Fruit fly (Drosophila melanogaster) whole organism, embryonic: Measurements from ENCODE around the gene CG43867.
A peak's percentile ranks its signal among the peaks of the same experiment; 100 is the strongest.

Experiments used
- Bteb2 ChIP-seq: fragments of 200-800 bp; sonication (Bioruptor generic); optimal IDR thresholded peaks from 2 replicates; lab custom pipeline; 2016; ENCODE audit warnings: missing biosample characterization, missing genetic modification characterization
- CG10209 ChIP-seq: fragments of 200-800 bp; sonication (Bioruptor generic); optimal IDR thresholded peaks from 3 replicates; lab custom pipeline; 2017; ENCODE audit warnings: missing biosample characterization, mild to moderate bottlenecking, missing genetic modification characterization, missing genetic modification reagents
- CG10431 ChIP-seq: fragments of 200-800 bp; sonication (Bioruptor generic); optimal IDR thresholded peaks from 3 replicates; lab custom pipeline; 2018; ENCODE audit warnings: missing biosample characterization, mild to moderate bottlenecking, missing genetic modification characterization
- CG10543 ChIP-seq: fragments of 200-800 bp; sonication (Bioruptor generic); optimal IDR thresholded peaks from 3 replicates; lab custom pipeline; 2017; ENCODE audit warnings: missing biosample characterization, mild to moderate bottlenecking, missing genetic modification characterization, moderate library complexity
- CG12219 ChIP-seq: fragments of 200-800 bp; sonication (Bioruptor generic); optimal IDR thresholded peaks from 3 replicates; lab custom pipeline; 2018; ENCODE audit warnings: missing biosample characterization, mild to moderate bottlenecking, missing genetic modification characterization
- CG13775 ChIP-seq: fragments of 200-800 bp; sonication (Bioruptor generic); optimal IDR thresholded peaks from 3 replicates; lab custom pipeline; 2017; ENCODE audit warnings: missing biosample characterization, mild to moderate bottlenecking, missing genetic modification characterization
- CG14965 ChIP-seq: fragments of 200-800 bp; sonication (Bioruptor generic); optimal IDR thresholded peaks from 2 replicates; lab custom pipeline; 2016; ENCODE audit warnings: missing biosample characterization, missing genetic modification characterization, borderline replicate concordance
- CG15011 ChIP-seq: fragments of 200-800 bp; sonication (Bioruptor generic); optimal IDR thresholded peaks from 3 replicates; lab custom pipeline; 2018; ENCODE audit warnings: missing biosample characterization, mild to moderate bottlenecking, missing genetic modification characterization
- CG16863 ChIP-seq: fragments of 200-800 bp; sonication (Bioruptor generic); optimal IDR thresholded peaks from 3 replicates; lab custom pipeline; 2016; ENCODE audit warnings: missing biosample characterization, missing genetic modification characterization
- CG2199 ChIP-seq: fragments of 200-800 bp; sonication (Bioruptor generic); IDR thresholded peaks from 3 replicates; pipeline ENCODE4 v1.3.6; 2022; ENCODE audit warnings: missing biosample characterization, missing genetic modification characterization
- CG30431 ChIP-seq: fragments of 200-800 bp; sonication (Bioruptor generic); optimal IDR thresholded peaks from 2 replicates; lab custom pipeline; 2017; ENCODE audit warnings: missing biosample characterization, missing genetic modification characterization
- CG31224 ChIP-seq: fragments of 200-800 bp; sonication (Bioruptor generic); IDR thresholded peaks from 2 replicates; pipeline ENCODE4 v1.3.6; 2022; ENCODE audit warnings: missing biosample characterization, missing genetic modification characterization
- CG32767 ChIP-seq: fragments of 200-800 bp; sonication (Bioruptor generic); IDR thresholded peaks from 2 replicates; pipeline ENCODE4 v1.3.6; 2022; ENCODE audit warnings: missing biosample characterization, missing genetic modification characterization
- CG3281 ChIP-seq: fragments of 200-800 bp; sonication (Bioruptor generic); optimal IDR thresholded peaks from 3 replicates; lab custom pipeline; 2017; ENCODE audit warnings: missing biosample characterization, mild to moderate bottlenecking, missing genetic modification characterization
- CG4820 ChIP-seq: fragments of 200-800 bp; sonication (Bioruptor generic); optimal IDR thresholded peaks from 3 replicates; lab custom pipeline; 2016; ENCODE audit warnings: missing biosample characterization, missing genetic modification characterization
- CG6683 ChIP-seq: fragments of 200-800 bp; sonication (Bioruptor generic); optimal IDR thresholded peaks from 2 replicates; lab custom pipeline; 2017; ENCODE audit warnings: missing biosample characterization, mild to moderate bottlenecking, missing genetic modification characterization, missing genetic modification reagents
- CG7357 ChIP-seq: fragments of 200-800 bp; sonication (Bioruptor generic); IDR thresholded peaks from 3 replicates; pipeline ENCODE4 v1.3.6; 2022; ENCODE audit warnings: missing biosample characterization, missing genetic modification characterization
- CG8478 ChIP-seq: fragments of >200 bp; optimal IDR thresholded peaks from 2 replicates; lab custom pipeline; 2018
- CG9817 ChIP-seq: fragments of 200-800 bp; sonication (Bioruptor generic); optimal IDR thresholded peaks from 2 replicates; lab custom pipeline; 2018; ENCODE audit warnings: missing biosample characterization, mild to moderate bottlenecking, missing genetic modification characterization, moderate library complexity
- CG9876 ChIP-seq: fragments of 200-800 bp; sonication (Bioruptor generic); optimal IDR thresholded peaks from 2 replicates; lab custom pipeline; 2016; ENCODE audit warnings: missing biosample characterization, missing genetic modification characterization
- Doc2 ChIP-seq: fragments of 200-800 bp; sonication (Bioruptor generic); IDR thresholded peaks from 2 replicates; pipeline ENCODE4 v1.3.6; 2022; ENCODE audit warnings: missing biosample characterization, missing genetic modification characterization
- ERR ChIP-seq: fragments of 200-800 bp; sonication (Bioruptor generic); optimal IDR thresholded peaks from 2 replicates; lab custom pipeline; 2016; ENCODE audit warnings: missing biosample characterization, missing genetic modification characterization
- Fer3 ChIP-seq: fragments of 200-800 bp; sonication (Bioruptor generic); optimal IDR thresholded peaks from 2 replicates; lab custom pipeline; 2018; ENCODE audit warnings: missing biosample characterization, mild to moderate bottlenecking, missing genetic modification characterization, moderate library complexity
- H15 ChIP-seq: fragments of 200-800 bp; sonication (Bioruptor generic); IDR thresholded peaks from 3 replicates; pipeline ENCODE4 v1.3.6; 2022; ENCODE audit warnings: missing biosample characterization, missing genetic modification characterization
- HLH54F ChIP-seq: fragments of 200-800 bp; sonication (Bioruptor generic); optimal IDR thresholded peaks from 3 replicates; lab custom pipeline; 2016; ENCODE audit warnings: missing biosample characterization, missing genetic modification characterization
- HmgD ChIP-seq: fragments of 200-800 bp; sonication (Bioruptor generic); optimal IDR thresholded peaks from 3 replicates; lab custom pipeline; 2016; ENCODE audit warnings: missing biosample characterization, missing genetic modification characterization
- Jarid2 ChIP-seq: fragments of 200-800 bp; sonication (Bioruptor generic); optimal IDR thresholded peaks from 3 replicates; lab custom pipeline; 2017; ENCODE audit warnings: mild to moderate bottlenecking, missing biosample characterization, missing genetic modification reagents, missing genetic modification characterization
- Mrtf ChIP-seq: fragments of 200-800 bp; sonication (Bioruptor generic); IDR thresholded peaks from 3 replicates; pipeline ENCODE4 v1.3.6; 2022; ENCODE audit warnings: missing biosample characterization, missing genetic modification characterization
- Nf-YA ChIP-seq: fragments of 200-800 bp; sonication (Bioruptor generic); IDR thresholded peaks from 2 replicates; pipeline ENCODE4 v1.3.6; 2022; ENCODE audit warnings: missing biosample characterization, missing genetic modification characterization
- Side ChIP-seq: fragments of 200-800 bp; sonication (Bioruptor generic); optimal IDR thresholded peaks from 2 replicates; lab custom pipeline; 2016; ENCODE audit warnings: missing biosample characterization, missing genetic modification characterization
- bbx ChIP-seq: fragments of 200-800 bp; sonication (Bioruptor generic); IDR thresholded peaks from 2 replicates; pipeline ENCODE4 v1.3.6; 2022; ENCODE audit warnings: missing biosample characterization, missing genetic modification characterization; ENCODE audit not compliant: partially characterized antibody
- bowl ChIP-seq: fragments of 200-800 bp; sonication (Bioruptor generic); IDR thresholded peaks from 2 replicates; pipeline ENCODE4 v1.3.6; 2022; ENCODE audit warnings: missing biosample characterization, missing genetic modification characterization
- btn ChIP-seq: fragments of 200-800 bp; sonication (Bioruptor generic); optimal IDR thresholded peaks from 2 replicates; lab custom pipeline; 2016; ENCODE audit warnings: missing biosample characterization, missing genetic modification characterization
- cg ChIP-seq: fragments of 200-800 bp; sonication (Bioruptor generic); optimal IDR thresholded peaks from 3 replicates; lab custom pipeline; 2019; ENCODE audit warnings: missing biosample characterization, mild to moderate bottlenecking, missing genetic modification characterization, moderate library complexity
- chm ChIP-seq: fragments of 200-800 bp; sonication (Bioruptor generic); IDR thresholded peaks from 2 replicates; pipeline ENCODE4 v1.3.6; 2022; ENCODE audit warnings: missing biosample characterization, missing genetic modification characterization
- crol ChIP-seq: fragments of 200-800 bp; sonication (Bioruptor generic); IDR thresholded peaks from 2 replicates; pipeline ENCODE4 v1.3.6; 2022; ENCODE audit warnings: missing biosample characterization, missing genetic modification characterization
- dmrt99B ChIP-seq: fragments of 200-800 bp; sonication (Bioruptor generic); optimal IDR thresholded peaks from 2 replicates; lab custom pipeline; 2018; ENCODE audit warnings: missing biosample characterization, mild to moderate bottlenecking, missing genetic modification characterization, moderate library complexity
- gce ChIP-seq: fragments of 200-800 bp; sonication (Bioruptor generic); IDR thresholded peaks from 3 replicates; pipeline ENCODE4 v1.3.6; 2022; ENCODE audit warnings: missing biosample characterization, missing genetic modification characterization
- gro ChIP-seq: fragments of 200-800 bp; sonication (Bioruptor generic); optimal IDR thresholded peaks from 2 replicates; lab custom pipeline; 2016; ENCODE audit warnings: missing biosample characterization, missing genetic modification characterization
- gsb-n ChIP-seq: fragments of 200-800 bp; sonication (Bioruptor generic); optimal IDR thresholded peaks from 3 replicates; lab custom pipeline; 2018; ENCODE audit warnings: missing biosample characterization, mild to moderate bottlenecking, missing genetic modification characterization
- hb ChIP-seq: fragments of 200-800 bp; sonication (Bioruptor generic); IDR thresholded peaks from 3 replicates; pipeline ENCODE4 v1.3.6; 2022; ENCODE audit warnings: missing biosample characterization, missing genetic modification characterization; ENCODE audit not compliant: partially characterized antibody
- lbe ChIP-seq: fragments of 200-800 bp; sonication (Bioruptor generic); optimal IDR thresholded peaks from 2 replicates; lab custom pipeline; 2016; ENCODE audit warnings: missing biosample characterization, mild to moderate bottlenecking, missing genetic modification characterization
- lov ChIP-seq, 2 experiments: fragments of 200-800 bp in 1 of 2; fragments of >200 bp in 1 of 2; sonication (Bioruptor generic) in 1 of 2; IDR thresholded peaks in 1 of 2; optimal IDR thresholded peaks in 1 of 2; 2 replicates in 1 of 2; 3 replicates in 1 of 2; pipeline versions ENCODE4 v1.3.6 to Lab custom; 2017 to 2022; ENCODE audit warnings: missing biosample characterization in 1 of 2, missing genetic modification characterization in 1 of 2
- nerfin-2 ChIP-seq: fragments of 200-800 bp; sonication (Bioruptor generic); IDR thresholded peaks from 2 replicates; pipeline ENCODE4 v1.3.6; 2022; ENCODE audit warnings: missing biosample characterization, missing genetic modification characterization; ENCODE audit not compliant: partially characterized antibody
- org-1 ChIP-seq: fragments of 200-800 bp; sonication (Bioruptor generic); optimal IDR thresholded peaks from 2 replicates; lab custom pipeline; 2017; ENCODE audit warnings: missing biosample characterization, missing genetic modification characterization
- otp ChIP-seq: fragments of 200-800 bp; sonication (Bioruptor generic); IDR thresholded peaks from 3 replicates; pipeline ENCODE4, ENCODE4 v1.3.6; 2022; ENCODE audit warnings: missing biosample characterization, missing genetic modification characterization
- pb ChIP-seq: fragments of 200-800 bp; sonication (Bioruptor generic); optimal IDR thresholded peaks from 3 replicates; lab custom pipeline; 2016; ENCODE audit warnings: missing biosample characterization, missing genetic modification characterization
- pzg ChIP-seq: fragments of 200-800 bp; sonication (Bioruptor generic); optimal IDR thresholded peaks from 3 replicates; lab custom pipeline; 2018; ENCODE audit warnings: missing biosample characterization, mild to moderate bottlenecking, missing genetic modification characterization, moderate library complexity
- ranshi ChIP-seq: fragments of 200-800 bp; sonication (Bioruptor generic); IDR thresholded peaks from 2 replicates; pipeline ENCODE4 v1.3.6; 2022; ENCODE audit warnings: missing biosample characterization, missing genetic modification characterization
- salm ChIP-seq: fragments of 200-800 bp; sonication (Bioruptor generic); optimal IDR thresholded peaks from 2 replicates; lab custom pipeline; 2018; ENCODE audit warnings: missing biosample characterization, mild to moderate bottlenecking, missing genetic modification characterization
- sim ChIP-seq: fragments of 200-800 bp; sonication (Bioruptor generic); IDR thresholded peaks from 2 replicates; pipeline ENCODE4 v1.3.6; 2022; ENCODE audit warnings: missing biosample characterization, missing genetic modification characterization

Gene CG43867

DNA sequence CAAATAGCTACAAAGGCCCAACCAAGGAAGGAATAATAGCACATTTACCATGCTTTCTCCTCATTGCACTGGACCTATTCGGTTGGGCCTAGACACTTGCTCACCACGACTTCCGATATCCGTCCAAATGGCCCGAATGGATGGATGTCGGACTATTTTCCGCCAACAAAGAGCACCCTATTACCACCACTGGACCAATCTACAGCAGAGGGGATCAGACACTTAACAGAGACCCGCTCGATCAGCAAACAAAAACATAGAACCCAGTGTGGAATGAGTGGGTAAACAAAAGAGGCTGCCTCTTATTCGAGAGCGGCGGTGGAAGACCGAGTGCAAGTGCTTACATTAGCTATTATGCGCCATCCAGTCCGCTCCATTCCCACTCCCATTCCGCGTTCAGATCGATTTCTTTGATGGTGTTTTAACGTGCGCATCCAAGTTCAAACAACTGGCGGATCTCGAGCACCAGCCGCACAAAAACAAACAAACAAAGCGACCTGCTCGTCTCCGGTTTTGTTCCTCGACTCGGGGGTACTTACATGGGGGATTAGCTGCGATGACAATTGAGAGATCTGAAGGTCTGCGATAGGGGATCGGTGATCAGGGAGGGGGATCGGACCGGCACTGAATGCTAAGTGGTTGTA is 159.2 kb downstream of the CG43867 start (continued):
- TF ChIP-seq CG32767 (GFP tag; lab: Robert Waterston, UW) = no peak
- TF ChIP-seq HmgD (GFP tag; lab: Kevin White, UChicago) = no peak
- no peak for TF ChIP-seq CG15011 (GFP tag; lab: Kevin White, UChicago)
- no peak for TF ChIP-seq CG6683 (GFP tag; lab: Kevin White, UChicago)
- TF ChIP-seq CG13775 (GFP tag; lab: Kevin White, UChicago) = no peak
- no peak for TF ChIP-seq gro (GFP tag; lab: Kevin White, UChicago)
- no peak for TF ChIP-seq bowl (GFP tag; lab: Robert Waterston, UW)
- no peak for TF ChIP-seq ranshi (GFP tag; lab: Robert Waterston, UW)
- TF ChIP-seq CG31224 (GFP tag; lab: Robert Waterston, UW) = no peak
- no peak for TF ChIP-seq dmrt99B (tag; lab: Kevin White, UChicago)
- no peak for TF ChIP-seq CG4820 (GFP tag; lab: Kevin White, UChicago)
- no peak for TF ChIP-seq btn (GFP tag; lab: Kevin White, UChicago)
- no peak for TF ChIP-seq sim (GFP tag; lab: Robert Waterston, UW)
- peak; percentile 42 for TF ChIP-seq CG10543 (GFP tag; lab: Kevin White, UChicago)
- no peak for TF ChIP-seq Side (GFP tag; lab: Kevin White, UChicago)
- TF ChIP-seq bbx = no peak
- TF ChIP-seq ERR = no peak
- 0 out of 3 replicates have a peak, but pooled peaks have one; percentile 28 for TF ChIP-seq otp (GFP tag; lab: Robert Waterston, UW)
- TF ChIP-seq CG8478 (lab: Kevin White, UChicago) = no peak
- peak; percentile 52; the same call in 1 of the 2 replicates for TF ChIP-seq crol (GFP tag; lab: Robert Waterston, UW)
- no peak for TF ChIP-seq salm (tag; lab: Kevin White, UChicago)
- no peak for TF ChIP-seq gce (GFP tag; lab: Robert Waterston, UW)
- TF ChIP-seq pb (GFP tag; lab: Kevin White, UChicago) = no peak
- no peak for TF ChIP-seq CG30431
- TF ChIP-seq CG10209 = no peak
- TF ChIP-seq nerfin-2 (GFP tag; lab: Robert Waterston, UW) = no peak
- no peak for TF ChIP-seq Bteb2 (GFP tag; lab: Kevin White, UChicago)
- TF ChIP-seq Nf-YA (GFP tag; lab: Robert Waterston, UW) = no peak
- no peak for TF ChIP-seq cg
- TF ChIP-seq CG9876 = no peak
- no peak for TF ChIP-seq CG14965 (GFP tag; lab: Kevin White, UChicago)
- no peak for TF ChIP-seq HLH54F (GFP tag; lab: Kevin White, UChicago)
- TF ChIP-seq pzg (GFP tag; lab: Kevin White, UChicago) = no peak
- TF ChIP-seq chm (GFP tag; lab: Robert Waterston, UW) = no peak
- no peak for TF ChIP-seq CG16863 (GFP tag; lab: Kevin White, UChicago)
- peak; percentile 48 for TF ChIP-seq gsb-n (tag; lab: Kevin White, UChicago)
- TF ChIP-seq CG10431 (GFP tag; lab: Kevin White, UChicago) = peak; percentile 81
- TF ChIP-seq CG9817 (tag; lab: Kevin White, UChicago) = no peak
- no peak for TF ChIP-seq Doc2 (GFP tag; lab: Robert Waterston, UW)
- TF ChIP-seq Fer3 (tag; lab: Kevin White, UChicago) = no peak
- peak; percentile 12 for TF ChIP-seq org-1 (GFP tag; lab: Kevin White, UChicago)
- no peak for TF ChIP-seq Mrtf (GFP tag; lab: Robert Waterston, UW)
- TF ChIP-seq H15 (GFP tag; lab: Robert Waterston, UW) = no peak
- no peak for TF ChIP-seq CG7357
- TF ChIP-seq lov (optimal IDR thresholded peaks at IDR 0.05; lab: Kevin White, UChicago) = no peak
- TF ChIP-seq lov (GFP tag; IDR thresholded peaks at IDR 0.05; lab: Robert Waterston, UW) = no peak
- no peak for TF ChIP-seq hb (GFP tag; lab: Robert Waterston, UW)
- TF ChIP-seq Jarid2 (GFP tag; lab: Kevin White, UChicago) = no peak
- no peak for TF ChIP-seq CG12219 (GFP tag; lab: Kevin White, UChicago)
- TF ChIP-seq lbe (GFP tag; lab: Kevin White, UChicago) = no peak
- no peak for TF ChIP-seq CG3281 (GFP tag; lab: Kevin White, UChicago)
- TF ChIP-seq CG2199 (GFP tag; lab: Robert Waterston, UW) = no peak
